Worm (Caenorhabditis elegans): ENCODE data around the gene nhr-91.

The nhr-91 gene

ce11 chrX:15345346-15346198, 36.4 kb downstream of the nhr-91 start:
- no peak for TF ChIP-seq B0310.2 (tag; optimal IDR thresholded peaks at IDR 0.05)
- TF ChIP-seq tbx-11 (GFP tag; IDR thresholded peaks at IDR 0.05), result no peak
- no peak for TF ChIP-seq sea-1 (GFP tag; conservative IDR thresholded peaks at IDR 0.05)
- TF ChIP-seq flt-1 (GFP tag; IDR thresholded peaks at IDR 0.05), result no peak
- TF ChIP-seq F13C5.2 (tag; optimal IDR thresholded peaks at IDR 0.05), result no peak
- TF ChIP-seq hmbx-1 (tag; optimal IDR thresholded peaks at IDR 0.05), result no peak
- TF ChIP-seq tra-4 (tag; optimal IDR thresholded peaks at IDR 0.05), result no peak
- TF ChIP-seq scrt-1 (GFP tag; IDR thresholded peaks at IDR 0.05), result no peak
- no peak for TF ChIP-seq ama-1 (optimal IDR thresholded peaks at IDR 0.05)
- TF ChIP-seq hnd-1 (tag; optimal IDR thresholded peaks at IDR 0.05), result no peak

- TF ChIP-seq flt-1 (GFP tag; IDR thresholded peaks at IDR 0.05) (peak; percentile 18; the same call in 1 of the 2 replicates), hmg-4 (GFP tag; optimal IDR thresholded peaks at IDR 0.05) (peak; percentile 79), ets-7 (tag; optimal IDR thresholded peaks at IDR 0.05) (no peak)
Observed at ce11 chrX:15347680-15348079, 38.5 kb downstream of the nhr-91 start.

- TF ChIP-seq ama-1 (optimal IDR thresholded peaks at IDR 0.05) (no peak), ceh-13 (GFP tag; optimal IDR thresholded peaks at IDR 0.05) (no peak), sea-1 (GFP tag; conservative IDR thresholded peaks at IDR 0.05) (no peak), B0310.2 (tag; optimal IDR thresholded peaks at IDR 0.05) (no peak)
Observed at ce11 chrX:15352871-15353270, 43.7 kb downstream of the nhr-91 start.

- no peak for TF ChIP-seq ets-7 (tag; optimal IDR thresholded peaks at IDR 0.05)
- peak; percentile 23 for TF ChIP-seq hmg-4 (GFP tag; optimal IDR thresholded peaks at IDR 0.05)
Observed at ce11 chrX:15353874-15354480, 44.8 kb downstream of the nhr-91 start.

ce11 chrX:15354938-15355337, 45.8 kb downstream of the nhr-91 start, which contains the start of gene nfki-1:
Gene nfki-1 (plus strand): TSS chrX:15355238.
- no peak for TF ChIP-seq B0310.2 (tag; optimal IDR thresholded peaks at IDR 0.05)
- no peak for TF ChIP-seq tbx-37 (GFP tag; conservative IDR thresholded peaks at IDR 0.05)
- TF ChIP-seq scrt-1 (GFP tag; IDR thresholded peaks at IDR 0.05), result no peak
- TF ChIP-seq hnd-1 (tag; optimal IDR thresholded peaks at IDR 0.05), result no peak
- TF ChIP-seq hmbx-1 (tag; optimal IDR thresholded peaks at IDR 0.05), result no peak
- TF ChIP-seq F13C5.2 (tag; optimal IDR thresholded peaks at IDR 0.05), result no peak
- no peak for TF ChIP-seq pes-1 (GFP tag; IDR thresholded peaks at IDR 0.05)
- TF ChIP-seq ets-7 (tag; optimal IDR thresholded peaks at IDR 0.05), result no peak
- no peak for TF ChIP-seq sea-1 (GFP tag; conservative IDR thresholded peaks at IDR 0.05)
- TF ChIP-seq ama-1 (optimal IDR thresholded peaks at IDR 0.05), result no peak
- TF ChIP-seq ceh-36 (tag; optimal IDR thresholded peaks at IDR 0.05), result no peak

- TF ChIP-seq B0310.2 (tag; optimal IDR thresholded peaks at IDR 0.05), result no peak
- TF ChIP-seq flt-1 (GFP tag; IDR thresholded peaks at IDR 0.05), result no peak
- no peak for TF ChIP-seq tbx-37 (GFP tag; conservative IDR thresholded peaks at IDR 0.05)
- no peak for TF ChIP-seq ets-7 (tag; optimal IDR thresholded peaks at IDR 0.05)
- TF ChIP-seq tra-4 (tag; optimal IDR thresholded peaks at IDR 0.05), result no peak
- TF ChIP-seq aly-1 (tag; optimal IDR thresholded peaks at IDR 0.05), result no peak
- TF ChIP-seq pes-1 (GFP tag; IDR thresholded peaks at IDR 0.05), result no peak
- no peak for TF ChIP-seq F13C5.2 (tag; optimal IDR thresholded peaks at IDR 0.05)
- no peak for TF ChIP-seq hmbx-1 (tag; optimal IDR thresholded peaks at IDR 0.05)
- TF ChIP-seq ceh-13 (GFP tag; optimal IDR thresholded peaks at IDR 0.05), result no peak
- no peak for TF ChIP-seq ama-1 (optimal IDR thresholded peaks at IDR 0.05)
- TF ChIP-seq tbx-11 (GFP tag; IDR thresholded peaks at IDR 0.05), result no peak
- TF ChIP-seq ceh-36 (tag; optimal IDR thresholded peaks at IDR 0.05), result no peak
- TF ChIP-seq scrt-1 (GFP tag; IDR thresholded peaks at IDR 0.05), result no peak
- TF ChIP-seq hnd-1 (tag; optimal IDR thresholded peaks at IDR 0.05), result no peak
Observed at ce11 chrX:15355603-15356002, 46.4 kb downstream of the nhr-91 start.

ce11 chrX:15362152-15362922, 53.2 kb downstream of the nhr-91 start:
- TF ChIP-seq ets-7 (tag; optimal IDR thresholded peaks at IDR 0.05), result no peak
- TF ChIP-seq ama-1 (optimal IDR thresholded peaks at IDR 0.05), result no peak
- no peak for TF ChIP-seq pes-1 (GFP tag; IDR thresholded peaks at IDR 0.05)
- TF ChIP-seq ceh-36 (tag; optimal IDR thresholded peaks at IDR 0.05), result no peak
- no peak for TF ChIP-seq scrt-1 (GFP tag; IDR thresholded peaks at IDR 0.05)
- TF ChIP-seq tbx-11 (GFP tag; IDR thresholded peaks at IDR 0.05), result no peak
- TF ChIP-seq B0310.2 (tag; optimal IDR thresholded peaks at IDR 0.05), result no peak
- no peak for TF ChIP-seq aly-1 (tag; optimal IDR thresholded peaks at IDR 0.05)
- no peak for TF ChIP-seq sea-1 (GFP tag; conservative IDR thresholded peaks at IDR 0.05)
- TF ChIP-seq F13C5.2 (tag; optimal IDR thresholded peaks at IDR 0.05), result no peak
- TF ChIP-seq flt-1 (GFP tag; IDR thresholded peaks at IDR 0.05), result no peak
- TF ChIP-seq hmbx-1 (tag; optimal IDR thresholded peaks at IDR 0.05), result no peak
- TF ChIP-seq hmg-4 (GFP tag; optimal IDR thresholded peaks at IDR 0.05), result no peak
- TF ChIP-seq tbx-37 (GFP tag; conservative IDR thresholded peaks at IDR 0.05), result no peak
- no peak for TF ChIP-seq hnd-1 (tag; optimal IDR thresholded peaks at IDR 0.05)

Data from whole organism, early embryonic.